Fruit fly (Drosophila melanogaster): ENCODE data around the gene COX8.
A peak's percentile ranks its signal among the peaks of the same experiment; 100 is the strongest.

The COX8 gene

dm6 chr3L:21523059-21523836 is 16.0 kb downstream of the COX8 start, which contains the start of gene CG7611:
Gene CG7611 (plus strand): TSS chr3L:21523186.
- TF ChIP-seq gcm2 (GFP tag; optimal IDR thresholded peaks at IDR 0.05) (no peak), pan (optimal IDR thresholded peaks at IDR 0.05) (no peak), pan (GFP tag; optimal IDR thresholded peaks at IDR 0.05 in 1 of 2, IDR thresholded peaks at IDR 0.05 in 1 of 2) (no peak), slp2 (GFP tag; optimal IDR thresholded peaks at IDR 0.05) (no peak), bigmax (GFP tag; optimal IDR thresholded peaks at IDR 0.05) (peak; percentile 22), ken (GFP tag; IDR thresholded peaks at IDR 0.05) (no peak), nom (GFP tag; optimal IDR thresholded peaks at IDR 0.05) (peak; percentile 12), Hmr (GFP tag; optimal IDR thresholded peaks at IDR 0.05) (no peak), CG32767 (GFP tag; IDR thresholded peaks at IDR 0.05) (peak; percentile 78; the same call in 1 of the 2 replicates), Adf1 (GFP tag; IDR thresholded peaks at IDR 0.05) (no peak), CG13287 (GFP tag; IDR thresholded peaks at IDR 0.05; ENCODE audit: partially characterized antibody) (peak; percentile 27; the same call in 1 of the 2 replicates), CG4404 (GFP tag; IDR thresholded peaks at IDR 0.05) (no peak), GATAe (GFP tag; conservative IDR thresholded peaks at IDR 0.05) (no peak), slbo (GFP tag; IDR thresholded peaks at IDR 0.05) (no peak), CG3163 (GFP tag; optimal IDR thresholded peaks at IDR 0.05) (no peak), Gug (GFP tag; IDR thresholded peaks at IDR 0.05) (no peak), repo (GFP tag; optimal IDR thresholded peaks at IDR 0.05) (no peak), Atf-2 (GFP tag; optimal IDR thresholded peaks at IDR 0.05) (no peak), Stat92E (GFP tag; optimal IDR thresholded peaks at IDR 0.05) (peak in 1 of 3 experiments; percentile 13), mam (GFP tag; optimal IDR thresholded peaks at IDR 0.05) (no peak), CG4328 (GFP tag; optimal IDR thresholded peaks at IDR 0.05) (no peak), CG15011 (GFP tag; optimal IDR thresholded peaks at IDR 0.05) (no peak), B-H1 (GFP tag; IDR thresholded peaks at IDR 0.05) (no peak), Side (GFP tag; optimal IDR thresholded peaks at IDR 0.05) (no peak), Oaz (GFP tag; IDR thresholded peaks at IDR 0.05) (no peak), NC2α (GFP tag; optimal IDR thresholded peaks at IDR 0.05) (no peak), Abd-B (GFP tag; optimal IDR thresholded peaks at IDR 0.05) (no peak), CG14014 (GFP tag; IDR thresholded peaks at IDR 0.05) (no peak), nerfin-2 (GFP tag; IDR thresholded peaks at IDR 0.05; ENCODE audit: partially characterized antibody) (no peak), Vsx1 (GFP tag; optimal IDR thresholded peaks at IDR 0.05) (no peak), CG7963 (GFP tag; IDR thresholded peaks at IDR 0.05; ENCODE audit: partially characterized antibody) (no peak), CG15073 (GFP tag; optimal IDR thresholded peaks at IDR 0.05) (peak; percentile 61), run (tag; optimal IDR thresholded peaks at IDR 0.05) (no peak), CG11456 (GFP tag; IDR thresholded peaks at IDR 0.05) (no peak), CG2712 (tag; optimal IDR thresholded peaks at IDR 0.05) (peak; percentile 22), HmgZ (tag; optimal IDR thresholded peaks at IDR 0.05) (no peak), onecut (GFP tag; IDR thresholded peaks at IDR 0.05) (no peak), Trl (optimal IDR thresholded peaks at IDR 0.05) (no peak), Trl (GFP tag; optimal IDR thresholded peaks at IDR 0.05) (no peak), Ssrp (tag; optimal IDR thresholded peaks at IDR 0.05) (no peak), CG7556 (GFP tag; optimal IDR thresholded peaks at IDR 0.05) (no peak), sens-2 (GFP tag; IDR thresholded peaks at IDR 0.05) (no peak), CG13624 (GFP tag; optimal IDR thresholded peaks at IDR 0.05) (no peak), wek (GFP tag; optimal IDR thresholded peaks at IDR 0.05) (peak; percentile 22), CG9797 (GFP tag; optimal IDR thresholded peaks at IDR 0.05) (peak; percentile 87), Tbp (GFP tag; optimal IDR thresholded peaks at IDR 0.05) (no peak), Doc2 (GFP tag; IDR thresholded peaks at IDR 0.05) (no peak), Lhr (GFP tag; optimal IDR thresholded peaks at IDR 0.05) (peak; percentile 17), CG10654 (GFP tag; optimal IDR thresholded peaks at IDR 0.05) (no peak), cad (GFP tag; optimal IDR thresholded peaks at IDR 0.05) (no peak), Taf1 (GFP tag; IDR thresholded peaks at IDR 0.05) (no peak)

Measured in whole organism, embryonic.